Worm (Caenorhabditis elegans) whole organism, late embryonic: ENCODE measurements around the gene F01D5.6.

Source experiments
- K02D7.2 ChIP-seq: sonication (generic microtip); optimal IDR thresholded peaks from 2 replicates; lab custom pipeline; 2017; ENCODE audit warnings: mild to moderate bottlenecking, missing genetic modification characterization, missing compliant biosample characterization
- ahr-1 ChIP-seq: sonication (generic microtip); optimal IDR thresholded peaks from 2 replicates; lab custom pipeline; 2016; ENCODE audit warnings: missing genetic modification characterization, missing compliant biosample characterization
- ama-1 ChIP-seq: fragments of 150-350 bp; optimal IDR thresholded peaks from 2 replicates; lab custom pipeline; 2014
- ceh-14 ChIP-seq: sonication (generic microtip); optimal IDR thresholded peaks from 2 replicates; lab custom pipeline; 2016; ENCODE audit warnings: missing genotype, missing genetic modification characterization, missing compliant biosample characterization
- ceh-9 ChIP-seq: sonication (generic microtip); optimal IDR thresholded peaks from 2 replicates; lab custom pipeline; 2016; ENCODE audit warnings: mild to moderate bottlenecking, missing genetic modification characterization, inconsistent platforms, missing compliant biosample characterization
- fax-1 ChIP-seq: sonication (generic microtip); optimal IDR thresholded peaks from 2 replicates; lab custom pipeline; 2016; ENCODE audit warnings: missing genotype, missing genetic modification characterization, missing compliant biosample characterization
- gmeb-2 ChIP-seq: sonication (generic microtip); optimal IDR thresholded peaks from 2 replicates; lab custom pipeline; 2016; ENCODE audit warnings: missing genetic modification characterization, inconsistent platforms, missing compliant biosample characterization
- lin-11 ChIP-seq: fragments of 200-800 bp; sonication (Bioruptor generic); optimal IDR thresholded peaks from 2 replicates; lab custom pipeline; 2018; ENCODE audit warnings: mild to moderate bottlenecking, missing genetic modification characterization, missing compliant biosample characterization
- nhr-11 ChIP-seq: fragments of 150-350 bp; optimal IDR thresholded peaks from 2 replicates; lab custom pipeline; 2014; ENCODE audit warnings: missing biosample characterization, missing genetic modification characterization
- odd-2 ChIP-seq: sonication (generic microtip); optimal IDR thresholded peaks from 2 replicates; lab custom pipeline; 2017; ENCODE audit warnings: antibody characterized with exemption, mild to moderate bottlenecking, missing genetic modification characterization, missing compliant biosample characterization
- pqm-1 ChIP-seq: sonication (generic microtip); optimal IDR thresholded peaks from 2 replicates; lab custom pipeline; 2016; ENCODE audit warnings: missing genetic modification characterization, missing compliant biosample characterization
- ref-2 ChIP-seq: sonication (generic microtip); optimal IDR thresholded peaks from 2 replicates; lab custom pipeline; 2016; ENCODE audit warnings: missing genetic modification characterization, missing compliant biosample characterization
- sox-2 ChIP-seq: fragments of 200-800 bp; sonication (Bioruptor generic); IDR thresholded peaks from 2 replicates; pipeline ENCODE4 v1.3.6; 2022; ENCODE audit warnings: missing genetic modification reagents, missing genetic modification characterization, missing compliant biosample characterization
- tbx-2 ChIP-seq: sonication (generic microtip); optimal IDR thresholded peaks from 2 replicates; lab custom pipeline; 2016; ENCODE audit warnings: missing genetic modification characterization, missing compliant biosample characterization

DNA sequence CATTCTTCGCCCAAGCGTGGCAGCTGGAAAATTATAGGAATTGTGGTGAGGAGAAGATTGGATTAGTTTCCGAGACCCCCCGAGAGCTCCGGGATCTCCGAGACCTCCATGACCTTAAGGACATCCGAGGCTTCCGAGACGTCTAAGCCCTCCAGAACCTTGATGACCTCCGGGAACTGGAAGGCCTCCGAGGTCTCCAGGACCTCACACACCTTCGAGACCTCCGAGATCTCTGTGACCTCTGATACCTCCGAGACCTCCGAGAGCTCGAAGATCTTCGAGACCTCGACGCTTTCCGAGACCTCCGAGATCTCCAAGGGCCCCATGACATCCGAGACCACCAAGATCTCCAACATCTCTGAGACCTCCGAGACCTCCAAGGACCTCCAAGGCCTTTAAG, 24.1 kb upstream of the F01D5.6 start:
- TF ChIP-seq nhr-11 (tag; lab: Kevin White, UChicago), result no peak
- no peak for TF ChIP-seq ama-1 (lab: Kevin White, UChicago)
- no peak for TF ChIP-seq lin-11
- no peak for TF ChIP-seq fax-1
- TF ChIP-seq sox-2 (GFP tag; lab: Robert Waterston, UW), result no peak
- TF ChIP-seq ref-2, result no peak
- no peak for TF ChIP-seq pqm-1
- TF ChIP-seq ahr-1 (tag; lab: Kevin White, UChicago), result no peak
- TF ChIP-seq ceh-9 (tag; lab: Kevin White, UChicago), result no peak
- no peak for TF ChIP-seq ceh-14 (tag; lab: Kevin White, UChicago)
- TF ChIP-seq odd-2 (tag; lab: Kevin White, UChicago), result no peak
- no peak for TF ChIP-seq tbx-2 (tag; lab: Kevin White, UChicago)
- TF ChIP-seq gmeb-2 (tag; lab: Kevin White, UChicago), result no peak
- no peak for TF ChIP-seq K02D7.2 (tag; lab: Kevin White, UChicago)
